Worm (Caenorhabditis elegans) whole organism, midembryonic: ENCODE measurements around the gene lec-5.

Source experiments
- T22C8.4 ChIP-seq: fragments of 200-800 bp; sonication (Bioruptor generic); IDR thresholded peaks from 2 replicates; pipeline ENCODE4 v1.3.6; 2022; ENCODE audit warnings: missing genetic modification characterization, missing compliant biosample characterization
- cog-1 ChIP-seq: sonication (generic microtip); optimal IDR thresholded peaks from 2 replicates; lab custom pipeline; 2016; ENCODE audit warnings: missing genetic modification characterization, missing compliant biosample characterization
- flt-1 ChIP-seq: fragments of 200-800 bp; sonication (Bioruptor generic); IDR thresholded peaks from 2 replicates; pipeline ENCODE4 v1.3.6; 2022; ENCODE audit warnings: missing genetic modification characterization, missing compliant biosample characterization
- klf-2 ChIP-seq: fragments of 200-800 bp; sonication (Bioruptor generic); conservative IDR thresholded peaks from 2 replicates; pipeline ENCODE4 v1.3.6; 2022; ENCODE audit warnings: missing genetic modification reagents, missing genetic modification characterization, missing compliant biosample characterization
- med-1 ChIP-seq: sonication (generic microtip); optimal IDR thresholded peaks from 2 replicates; lab custom pipeline; 2017; ENCODE audit warnings: missing genetic modification characterization, mild to moderate bottlenecking, missing compliant biosample characterization, antibody characterized with exemption, missing genetic modification reagents; ENCODE audit not compliant: insufficient read depth
- ref-1 ChIP-seq: fragments of 200-800 bp; sonication (Bioruptor generic); conservative IDR thresholded peaks from 2 replicates; pipeline ENCODE4 v1.3.6; 2022; ENCODE audit warnings: missing genetic modification reagents, missing genetic modification characterization, missing compliant biosample characterization
- ztf-23 ChIP-seq: fragments of 200-800 bp; sonication (Bioruptor generic); IDR thresholded peaks from 2 replicates; pipeline ENCODE4 v1.3.6; 2022; ENCODE audit warnings: missing genetic modification reagents, missing genetic modification characterization, missing compliant biosample characterization
- ztf-29 ChIP-seq: fragments of 200-800 bp; sonication (Bioruptor generic); IDR thresholded peaks from 2 replicates; pipeline ENCODE4 v1.3.6; 2022; ENCODE audit warnings: missing genetic modification reagents, missing genetic modification characterization, missing compliant biosample characterization

ce11 chrII:5863893-5864292 lies 23.0 kb upstream of the lec-5 start, which contains the start of gene tag-234:
- TF ChIP-seq T22C8.4 (GFP tag; lab: Robert Waterston, UW) (no peak), cog-1 (no peak), klf-2 (GFP tag; lab: Robert Waterston, UW) (no peak), ztf-29 (GFP tag; lab: Robert Waterston, UW) (no peak), ref-1 (GFP tag; lab: Robert Waterston, UW) (no peak), med-1 (no peak), ztf-23 (GFP tag; lab: Robert Waterston, UW) (no peak), flt-1 (no peak)
